Fruit fly (Drosophila melanogaster): ENCODE data around the gene CG34247.
A peak's percentile ranks its signal among the peaks of the same experiment; 100 is the strongest.

CG34247 gene

dm6 chr3L:16305820-16306650 is 44.6 kb upstream of the CG34247 start, which contains the start of the genes CG13043 and CG13063 (continued):
- TF ChIP-seq CG14965 (GFP tag; optimal IDR thresholded peaks at IDR 0.05; ENCODE audit: borderline replicate concordance) (no peak), Antp (GFP tag; optimal IDR thresholded peaks at IDR 0.05) (no peak), Elba2 (GFP tag; optimal IDR thresholded peaks at IDR 0.05) (no peak), Camta (GFP tag; optimal IDR thresholded peaks at IDR 0.05) (no peak), Deaf1 (tag; optimal IDR thresholded peaks at IDR 0.05) (peak; percentile 18), Opbp (GFP tag; IDR thresholded peaks at IDR 0.05; ENCODE audit: partially characterized antibody) (no peak), CG12659 (GFP tag; optimal IDR thresholded peaks at IDR 0.05) (no peak), CG31365 (tag; optimal IDR thresholded peaks at IDR 0.05) (no peak), dati (GFP tag; IDR thresholded peaks at IDR 0.05) (no peak), Lhr (GFP tag; optimal IDR thresholded peaks at IDR 0.05) (no peak), Dad (GFP tag; optimal IDR thresholded peaks at IDR 0.05) (no peak), CG3281 (GFP tag; optimal IDR thresholded peaks at IDR 0.05) (no peak), CoRest (tag; optimal IDR thresholded peaks at IDR 0.05) (peak; percentile 7), CG8765 (GFP tag; IDR thresholded peaks at IDR 0.05) (no peak), Side (GFP tag; optimal IDR thresholded peaks at IDR 0.05) (no peak), dan (GFP tag; IDR thresholded peaks at IDR 0.05) (no peak), tna (GFP tag; IDR thresholded peaks at IDR 0.05; ENCODE audit: partially characterized antibody) (no peak), cato (GFP tag; optimal IDR thresholded peaks at IDR 0.05; ENCODE audit: borderline replicate concordance) (no peak), CG4730 (GFP tag; IDR thresholded peaks at IDR 0.05) (no peak), CG10462 (GFP tag; optimal IDR thresholded peaks at IDR 0.05) (no peak), dysf (GFP tag; IDR thresholded peaks at IDR 0.05) (0 out of 3 replicates have a peak, but pooled peaks have one; percentile 31), CG14441 (GFP tag; IDR thresholded peaks at IDR 0.05) (0 out of 2 replicates have a peak, but pooled peaks have one; percentile 27), usp (GFP tag; optimal IDR thresholded peaks at IDR 0.05) (no peak), Awh (GFP tag; IDR thresholded peaks at IDR 0.05) (no peak), luna (GFP tag; optimal IDR thresholded peaks at IDR 0.05) (no peak), CG17361 (GFP tag; IDR thresholded peaks at IDR 0.05) (no peak), CG2202 (tag; optimal IDR thresholded peaks at IDR 0.05) (no peak), gsb-n (tag; optimal IDR thresholded peaks at IDR 0.05) (peak; percentile 58), CG33213 (GFP tag; optimal IDR thresholded peaks at IDR 0.05) (no peak), crc (GFP tag; optimal IDR thresholded peaks at IDR 0.05) (no peak), CG2116 (GFP tag; optimal IDR thresholded peaks at IDR 0.05) (no peak), CHES-1-like (GFP tag; optimal IDR thresholded peaks at IDR 0.05) (no peak), br (optimal IDR thresholded peaks at IDR 0.05) (no peak), CG5245 (GFP tag; optimal IDR thresholded peaks at IDR 0.05) (no peak), inv (GFP tag; IDR thresholded peaks at IDR 0.05; ENCODE audit: partially characterized antibody) (no peak), slbo (GFP tag; IDR thresholded peaks at IDR 0.05) (no peak), CG12104 (GFP tag; optimal IDR thresholded peaks at IDR 0.05) (no peak), gem (tag; optimal IDR thresholded peaks at IDR 0.05) (peak; percentile 59), zen2 (GFP tag; IDR thresholded peaks at IDR 0.05; ENCODE audit: partially characterized antibody) (no peak), croc (GFP tag; conservative IDR thresholded peaks at IDR 0.05) (no peak), CG4820 (GFP tag; optimal IDR thresholded peaks at IDR 0.05) (no peak), row (GFP tag; IDR thresholded peaks at IDR 0.05) (peak; percentile 41; the same call in 1 of the 3 replicates), CG5180 (GFP tag; optimal IDR thresholded peaks at IDR 0.05) (no peak), CG6272 (GFP tag; IDR thresholded peaks at IDR 0.05) (no peak), wek (GFP tag; optimal IDR thresholded peaks at IDR 0.05) (no peak), CG17328 (GFP tag; IDR thresholded peaks at IDR 0.05) (no peak), Blimp-1 (GFP tag; optimal IDR thresholded peaks at IDR 0.05) (peak; percentile 27), pros (GFP tag; optimal IDR thresholded peaks at IDR 0.05) (no peak), dmrt99B (tag; optimal IDR thresholded peaks at IDR 0.05) (peak; percentile 2), CG4424 (GFP tag; optimal IDR thresholded peaks at IDR 0.05) (no peak)
